Fruit fly (Drosophila melanogaster) whole organism, embryonic: ENCODE data around the gene Srp14.

Experiments
- Ada2b ChIP-seq: fragments of 200-800 bp; sonication (Bioruptor generic); IDR thresholded peaks from 2 replicates; pipeline ENCODE4 v1.3.6; 2022; ENCODE audit warnings: missing biosample characterization, missing genetic modification characterization
- Adf1 ChIP-seq: fragments of 200-800 bp; sonication (Bioruptor generic); IDR thresholded peaks from 2 replicates; pipeline ENCODE4 v1.3.6; 2022; ENCODE audit warnings: missing biosample characterization, missing genetic modification characterization
- Atf-2 ChIP-seq: fragments of 200-800 bp; sonication (Bioruptor generic); optimal IDR thresholded peaks from 2 replicates; lab custom pipeline; 2016; ENCODE audit warnings: missing biosample characterization, missing genetic modification characterization
- BEAF-32 ChIP-seq: fragments of 200-800 bp; sonication (Bioruptor generic); optimal IDR thresholded peaks from 3 replicates; lab custom pipeline; 2017; ENCODE audit warnings: missing biosample characterization, missing genetic modification characterization, mild to moderate bottlenecking, moderate library complexity, missing genetic modification reagents
- BtbVII ChIP-seq: fragments of 200-800 bp; sonication (Bioruptor generic); optimal IDR thresholded peaks from 3 replicates; lab custom pipeline; 2017; ENCODE audit warnings: missing biosample characterization, mild to moderate bottlenecking, missing genetic modification characterization
- CG11093 ChIP-seq: fragments of 200-800 bp; sonication (Bioruptor generic); IDR thresholded peaks from 3 replicates; pipeline ENCODE4 v1.3.6; 2022; ENCODE audit warnings: missing biosample characterization, missing genetic modification characterization
- CG12104 ChIP-seq: fragments of 200-800 bp; sonication (Bioruptor generic); optimal IDR thresholded peaks from 3 replicates; lab custom pipeline; 2016; ENCODE audit warnings: missing biosample characterization, missing genetic modification characterization
- CG14050 ChIP-seq: fragments of 200-800 bp; sonication (Bioruptor generic); IDR thresholded peaks from 3 replicates; pipeline ENCODE4 v1.3.6; 2022; ENCODE audit warnings: missing biosample characterization, missing genetic modification characterization
- CG15601 ChIP-seq: fragments of 200-800 bp; sonication (Bioruptor generic); optimal IDR thresholded peaks from 3 replicates; lab custom pipeline; 2019; ENCODE audit warnings: missing biosample characterization, mild to moderate bottlenecking, missing genetic modification characterization, moderate library complexity
- CG15696 ChIP-seq: fragments of 200-800 bp; sonication (Bioruptor generic); optimal IDR thresholded peaks from 2 replicates; lab custom pipeline; 2019; ENCODE audit warnings: missing biosample characterization, mild to moderate bottlenecking, missing genetic modification characterization, moderate library complexity
- CG16779 ChIP-seq: fragments of 200-800 bp; sonication (Bioruptor generic); IDR thresholded peaks from 2 replicates; pipeline ENCODE4 v1.3.6; 2022; ENCODE audit warnings: missing biosample characterization, missing genetic modification characterization
- CG16813 ChIP-seq: fragments of 200-800 bp; sonication (Bioruptor generic); IDR thresholded peaks from 3 replicates; pipeline ENCODE4 v1.3.6; 2022; ENCODE audit warnings: missing biosample characterization, missing genetic modification characterization; ENCODE audit not compliant: partially characterized antibody
- CG2875 ChIP-seq: fragments of 200-800 bp; sonication (Bioruptor generic); optimal IDR thresholded peaks from 2 replicates; lab custom pipeline; 2017; ENCODE audit warnings: missing biosample characterization, mild to moderate bottlenecking, missing genetic modification characterization, missing genetic modification reagents
- CG3163 ChIP-seq: fragments of 200-800 bp; sonication (Bioruptor generic); optimal IDR thresholded peaks from 3 replicates; lab custom pipeline; 2016; ENCODE audit warnings: missing biosample characterization, missing genetic modification characterization
- CG3726 ChIP-seq: fragments of 200-800 bp; sonication (Bioruptor generic); IDR thresholded peaks from 3 replicates; pipeline ENCODE4, ENCODE4 v1.3.6; 2022; ENCODE audit warnings: missing biosample characterization, missing genetic modification characterization
- CG3838 ChIP-seq: fragments of 200-800 bp; sonication (Bioruptor generic); optimal IDR thresholded peaks from 3 replicates; lab custom pipeline; 2016; ENCODE audit warnings: missing biosample characterization, missing genetic modification characterization
- CG4282 ChIP-seq: fragments of 200-800 bp; sonication (Bioruptor generic); optimal IDR thresholded peaks from 2 replicates; lab custom pipeline; 2016; ENCODE audit warnings: missing biosample characterization, missing genetic modification characterization
- CG4617 ChIP-seq: fragments of 200-800 bp; sonication (Bioruptor generic); optimal IDR thresholded peaks from 3 replicates; lab custom pipeline; 2016; ENCODE audit warnings: missing biosample characterization, missing genetic modification characterization, borderline replicate concordance
- CG7556 ChIP-seq: fragments of 200-800 bp; sonication (Bioruptor generic); optimal IDR thresholded peaks from 2 replicates; lab custom pipeline; 2017; ENCODE audit warnings: missing biosample characterization, mild to moderate bottlenecking, missing genetic modification characterization
- CG8388 ChIP-seq: fragments of 200-800 bp; sonication (Bioruptor generic); optimal IDR thresholded peaks from 2 replicates; lab custom pipeline; 2019; ENCODE audit warnings: missing biosample characterization, mild to moderate bottlenecking, missing genetic modification characterization, moderate library complexity
- CG9727 ChIP-seq: fragments of 200-800 bp; sonication (Bioruptor generic); optimal IDR thresholded peaks from 3 replicates; lab custom pipeline; 2017; ENCODE audit warnings: missing biosample characterization, mild to moderate bottlenecking, missing genetic modification characterization
- CHES-1-like ChIP-seq: fragments of 200-800 bp; sonication (Bioruptor generic); optimal IDR thresholded peaks from 2 replicates; lab custom pipeline; 2016; ENCODE audit warnings: missing biosample characterization, missing genetic modification characterization
- Camta ChIP-seq: fragments of 200-800 bp; sonication (Bioruptor generic); optimal IDR thresholded peaks from 2 replicates; lab custom pipeline; 2016; ENCODE audit warnings: missing biosample characterization, missing genetic modification characterization
- Doc2 ChIP-seq: fragments of 200-800 bp; sonication (Bioruptor generic); IDR thresholded peaks from 2 replicates; pipeline ENCODE4 v1.3.6; 2022; ENCODE audit warnings: missing biosample characterization, missing genetic modification characterization
- E2f1 ChIP-seq: fragments of 200-800 bp; sonication (Bioruptor generic); IDR thresholded peaks from 2 replicates; pipeline ENCODE4 v1.3.6; 2022; ENCODE audit warnings: missing biosample characterization, missing genetic modification characterization
- Fer3 ChIP-seq: fragments of 200-800 bp; sonication (Bioruptor generic); optimal IDR thresholded peaks from 2 replicates; lab custom pipeline; 2018; ENCODE audit warnings: missing biosample characterization, mild to moderate bottlenecking, missing genetic modification characterization, moderate library complexity
- Gug ChIP-seq: fragments of 200-800 bp; sonication (Bioruptor generic); IDR thresholded peaks from 4 replicates; pipeline ENCODE4 v1.3.6; 2022; ENCODE audit warnings: missing biosample characterization, missing genetic modification characterization
- HmgZ ChIP-seq: fragments of 200-800 bp; sonication (Bioruptor generic); optimal IDR thresholded peaks from 2 replicates; lab custom pipeline; 2018; ENCODE audit warnings: missing biosample characterization, mild to moderate bottlenecking, missing genetic modification characterization
- NC2α ChIP-seq: fragments of 200-800 bp; sonication (Bioruptor generic); optimal IDR thresholded peaks from 2 replicates; lab custom pipeline; 2016; ENCODE audit warnings: missing biosample characterization, missing genetic modification characterization
- NK7.1 ChIP-seq: fragments of 200-800 bp; sonication (Bioruptor generic); optimal IDR thresholded peaks from 3 replicates; lab custom pipeline; 2016; ENCODE audit warnings: missing biosample characterization, missing genetic modification characterization
- Oli ChIP-seq: fragments of 200-800 bp; sonication (Bioruptor generic); optimal IDR thresholded peaks from 2 replicates; lab custom pipeline; 2018; ENCODE audit warnings: missing biosample characterization, mild to moderate bottlenecking, missing genetic modification characterization, moderate library complexity
- PHDP ChIP-seq: fragments of 200-800 bp; sonication (Bioruptor generic); optimal IDR thresholded peaks from 3 replicates; lab custom pipeline; 2018; ENCODE audit warnings: missing biosample characterization, mild to moderate bottlenecking, missing genetic modification characterization, moderate library complexity
- Ptx1 ChIP-seq: fragments of 200-800 bp; sonication (Bioruptor generic); IDR thresholded peaks from 2 replicates; pipeline ENCODE4 v1.3.6; 2022; ENCODE audit warnings: missing biosample characterization, missing genetic modification characterization
- Sry-δ ChIP-seq: fragments of 200-800 bp; sonication (Bioruptor generic); optimal IDR thresholded peaks from 2 replicates; lab custom pipeline; 2016; ENCODE audit warnings: missing biosample characterization, missing genetic modification characterization
- TFAM ChIP-seq: fragments of 200-800 bp; sonication (Bioruptor generic); optimal IDR thresholded peaks from 2 replicates; lab custom pipeline; 2017; ENCODE audit warnings: missing biosample characterization, missing genetic modification characterization, inconsistent platforms
- bsh ChIP-seq, 2 experiments: fragments of 200-800 bp; sonication (Bioruptor generic); optimal IDR thresholded peaks; 2 replicates each; lab custom pipeline; 2017 to 2018; ENCODE audit warnings: mild to moderate bottlenecking in 2 of 2, missing biosample characterization in 2 of 2, missing genetic modification characterization in 2 of 2, moderate library complexity in 1 of 2
- chm ChIP-seq: fragments of 200-800 bp; sonication (Bioruptor generic); IDR thresholded peaks from 2 replicates; pipeline ENCODE4 v1.3.6; 2022; ENCODE audit warnings: missing biosample characterization, missing genetic modification characterization
- cwo ChIP-seq: fragments of 200-800 bp; sonication (Bioruptor generic); optimal IDR thresholded peaks from 3 replicates; lab custom pipeline; 2017; ENCODE audit warnings: missing biosample characterization, missing genetic modification characterization, mild to moderate bottlenecking, moderate library complexity, missing genetic modification reagents
- lilli ChIP-seq: fragments of 200-800 bp; sonication (Bioruptor generic); optimal IDR thresholded peaks from 3 replicates; lab custom pipeline; 2016; ENCODE audit warnings: missing biosample characterization, missing genetic modification characterization
- lmd ChIP-seq: fragments of 200-800 bp; sonication (Bioruptor generic); IDR thresholded peaks from 2 replicates; pipeline ENCODE4 v1.3.6; 2022; ENCODE audit warnings: missing biosample characterization, missing genetic modification characterization
- lola ChIP-seq, 3 experiments: fragments of >200 bp in 2 of 3; fragments of 200-800 bp in 1 of 3; sonication (Bioruptor generic) in 1 of 3; optimal IDR thresholded peaks; 2 replicates each; lab custom pipeline; 2017 to 2019; ENCODE audit warnings: missing biosample characterization in 3 of 3, missing genetic modification characterization in 3 of 3, mild to moderate bottlenecking in 1 of 3, moderate library complexity in 1 of 3
- mirr ChIP-seq: fragments of 200-800 bp; sonication (Bioruptor generic); optimal IDR thresholded peaks from 3 replicates; lab custom pipeline; 2018; ENCODE audit warnings: missing biosample characterization, mild to moderate bottlenecking, missing genetic modification characterization
- psq ChIP-seq: fragments of 200-800 bp; sonication (Bioruptor generic); optimal IDR thresholded peaks from 2 replicates; lab custom pipeline; 2017; ENCODE audit warnings: missing biosample characterization, missing genetic modification characterization
- sc ChIP-seq, 3 experiments: fragments of >200 bp in 2 of 3; fragments of 200-800 bp in 1 of 3; sonication (Bioruptor generic) in 1 of 3; optimal IDR thresholded peaks; 2 replicates in 2 of 3; 3 replicates in 1 of 3; lab custom pipeline; 2017; ENCODE audit warnings: mild to moderate bottlenecking in 1 of 3, missing biosample characterization in 1 of 3, missing genetic modification characterization in 1 of 3, missing genetic modification reagents in 1 of 3
- sisA ChIP-seq: fragments of 200-800 bp; sonication (Bioruptor generic); IDR thresholded peaks from 2 replicates; pipeline ENCODE4 v1.3.6; 2022; ENCODE audit warnings: missing biosample characterization, missing genetic modification characterization
- slbo ChIP-seq: fragments of 200-800 bp; sonication (Bioruptor generic); IDR thresholded peaks from 2 replicates; pipeline ENCODE4 v1.3.6; 2022; ENCODE audit warnings: missing biosample characterization, missing genetic modification characterization
- tin ChIP-seq: fragments of 200-800 bp; sonication (Bioruptor generic); optimal IDR thresholded peaks from 3 replicates; lab custom pipeline; 2016; ENCODE audit warnings: missing biosample characterization, missing genetic modification characterization
- trem ChIP-seq: fragments of 200-800 bp; optimal IDR thresholded peaks from 3 replicates; lab custom pipeline; 2019; ENCODE audit warnings: missing biosample characterization, mild to moderate bottlenecking, missing genetic modification characterization, moderate library complexity
- tup ChIP-seq: fragments of 200-800 bp; sonication (Bioruptor generic); optimal IDR thresholded peaks from 2 replicates; lab custom pipeline; 2016; ENCODE audit warnings: missing biosample characterization, mild to moderate bottlenecking, missing genetic modification characterization, moderate library complexity

Gene Srp14

DNA sequence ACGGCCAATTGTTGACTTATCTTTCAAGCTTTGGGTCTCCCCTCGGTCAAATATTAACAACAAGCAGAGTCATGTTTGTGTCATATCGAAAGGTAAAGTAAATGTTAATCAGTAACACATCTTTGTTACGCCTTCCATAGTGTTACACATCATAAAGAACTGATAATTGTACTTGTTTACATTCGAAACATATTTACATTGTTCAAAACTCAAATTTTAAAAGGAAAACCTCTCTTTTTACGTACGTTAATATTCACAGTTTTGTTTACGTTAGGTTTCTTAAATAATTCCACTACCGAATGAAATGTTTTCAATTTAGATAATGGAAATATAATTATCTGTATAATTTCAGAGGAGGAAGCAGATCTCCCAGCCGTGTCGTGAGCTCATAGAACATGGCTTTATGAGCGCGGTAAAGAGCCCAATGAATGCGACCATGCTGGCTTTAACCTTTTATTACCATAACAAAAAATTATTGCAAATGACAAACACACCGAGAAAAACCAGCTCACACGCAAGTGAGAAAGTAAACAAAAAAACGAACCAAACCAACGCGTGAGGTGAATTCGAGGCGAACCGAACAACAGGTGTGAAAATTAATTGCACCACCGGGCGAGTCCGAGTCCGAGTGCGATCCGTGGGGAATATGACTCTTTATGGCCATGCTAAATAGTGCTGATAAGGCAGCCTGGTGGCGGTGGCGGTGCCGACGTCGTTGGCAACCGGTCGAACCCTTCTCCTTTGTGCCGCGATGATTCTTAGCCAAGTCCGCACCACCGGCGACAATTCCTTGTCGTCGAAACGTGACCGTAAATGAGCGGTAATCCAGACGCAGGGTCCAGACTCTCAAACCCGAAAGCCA is 37.4 kb upstream of the Srp14 start (continued):
- TF ChIP-seq lola (GFP tag; optimal IDR thresholded peaks at IDR 0.05; lab: Kevin White, UChicago) (peak in 1 of 3 experiments; percentile 58), CG3838 (GFP tag; lab: Kevin White, UChicago) (peak; percentile 51), slbo (GFP tag; lab: Robert Waterston, UW) (no peak), HmgZ (no peak), trem (tag; lab: Kevin White, UChicago) (no peak), mirr (GFP tag; lab: Kevin White, UChicago) (no peak), tin (no peak), NC2α (GFP tag; lab: Kevin White, UChicago) (no peak), chm (GFP tag; lab: Robert Waterston, UW) (peak; percentile 67; the same call in 1 of the 2 replicates), CG3726 (GFP tag; lab: Robert Waterston, UW) (no peak), CG4282 (no peak), CG11093 (no peak), Doc2 (no peak), psq (GFP tag; lab: Kevin White, UChicago) (no peak), CG16813 (GFP tag; lab: Robert Waterston, UW) (no peak), Gug (no peak), Ada2b (GFP tag; lab: Robert Waterston, UW) (no peak), CG12104 (GFP tag; lab: Kevin White, UChicago) (no peak), Sry-δ (GFP tag; lab: Kevin White, UChicago) (no peak), CG9727 (GFP tag; lab: Kevin White, UChicago) (peak; percentile 73), Ptx1 (GFP tag; lab: Robert Waterston, UW) (no peak), CG15696 (tag; lab: Kevin White, UChicago) (peak; percentile 90), BEAF-32 (no peak), Adf1 (GFP tag; lab: Robert Waterston, UW) (no peak), CG14050 (GFP tag; lab: Robert Waterston, UW) (no peak), cwo (GFP tag; lab: Kevin White, UChicago) (peak; percentile 11), CHES-1-like (GFP tag; lab: Kevin White, UChicago) (no peak), Oli (tag; lab: Kevin White, UChicago) (no peak), CG7556 (peak; percentile 56), sc (optimal IDR thresholded peaks at IDR 0.05; lab: Kevin White, UChicago) (no peak), sc (GFP tag; optimal IDR thresholded peaks at IDR 0.05; lab: Kevin White, UChicago) (peak; percentile 14), lmd (GFP tag; lab: Robert Waterston, UW) (no peak), NK7.1 (GFP tag; lab: Kevin White, UChicago) (no peak), TFAM (GFP tag; lab: Kevin White, UChicago) (no peak), BtbVII (GFP tag; lab: Kevin White, UChicago) (no peak), PHDP (tag; lab: Kevin White, UChicago) (no peak), CG16779 (GFP tag; lab: Robert Waterston, UW) (no peak), E2f1 (no peak), sisA (GFP tag; lab: Robert Waterston, UW) (no peak), lilli (GFP tag; lab: Kevin White, UChicago) (no peak), CG15601 (peak; percentile 81), CG8388 (GFP tag; lab: Kevin White, UChicago) (peak; percentile 21), CG2875 (peak; percentile 58), CG3163 (GFP tag; lab: Kevin White, UChicago) (no peak), Atf-2 (GFP tag; lab: Kevin White, UChicago) (peak; percentile 20), tup (GFP tag; lab: Kevin White, UChicago) (no peak), Fer3 (peak; percentile 19), Camta (GFP tag; lab: Kevin White, UChicago) (peak; percentile 18), CG4617 (GFP tag; lab: Kevin White, UChicago) (no peak), bsh (GFP tag; optimal IDR thresholded peaks at IDR 0.05; lab: Kevin White, UChicago) (no peak)
